Fruit fly (Drosophila melanogaster): Measurements from ENCODE around the gene Spag1.

Spag1 gene

dm6 chr3R:26954020-26954672 lies 6.5 kb downstream of the Spag1 start (continued):
- TF ChIP-seq Nf-YA (GFP tag; IDR thresholded peaks at IDR 0.05) (peak; percentile 79), CG12155 (GFP tag; optimal IDR thresholded peaks at IDR 0.05) (peak; percentile 49), bowl (GFP tag; IDR thresholded peaks at IDR 0.05) (0 out of 2 replicates have a peak, but pooled peaks have one; percentile 49), CG5953 (GFP tag; IDR thresholded peaks at IDR 0.05) (peak; percentile 85), CG3726 (GFP tag; IDR thresholded peaks at IDR 0.05) (no peak), tgo (GFP tag; IDR thresholded peaks at IDR 0.05) (peak; percentile 87), CG9727 (GFP tag; optimal IDR thresholded peaks at IDR 0.05) (peak; percentile 73), CG4854 (GFP tag; optimal IDR thresholded peaks at IDR 0.05) (no peak), CG13624 (GFP tag; optimal IDR thresholded peaks at IDR 0.05) (no peak), CG34422 (GFP tag; IDR thresholded peaks at IDR 0.05) (peak; percentile 86), Bgb (GFP tag; IDR thresholded peaks at IDR 0.05; ENCODE audit: partially characterized antibody) (no peak; the same call in 1 of the 2 replicates), CG17612 (GFP tag; IDR thresholded peaks at IDR 0.05) (no peak), Meics (GFP tag; optimal IDR thresholded peaks at IDR 0.05) (peak; percentile 69), Chrac-16 (GFP tag; optimal IDR thresholded peaks at IDR 0.05) (peak; percentile 54), Neu2 (GFP tag; optimal IDR thresholded peaks at IDR 0.05; ENCODE audit: borderline replicate concordance) (no peak), fru (optimal IDR thresholded peaks at IDR 0.05) (no peak), Asciz (GFP tag; optimal IDR thresholded peaks at IDR 0.05) (peak; percentile 85), CG10209 (GFP tag; optimal IDR thresholded peaks at IDR 0.05) (peak; percentile 79), Oli (tag; optimal IDR thresholded peaks at IDR 0.05) (peak; percentile 74), hb (GFP tag; IDR thresholded peaks at IDR 0.05; ENCODE audit: partially characterized antibody) (no peak), Vsx1 (GFP tag; optimal IDR thresholded peaks at IDR 0.05) (peak; percentile 67), dpn (GFP tag; optimal IDR thresholded peaks at IDR 0.05) (peak in 1 of 2 experiments; percentile 74), Gsc (GFP tag; IDR thresholded peaks at IDR 0.05) (no peak), dati (GFP tag; IDR thresholded peaks at IDR 0.05) (0 out of 2 replicates have a peak, but pooled peaks have one; percentile 27), CG18262 (tag; optimal IDR thresholded peaks at IDR 0.05) (peak; percentile 85), Pdp1 (GFP tag; optimal IDR thresholded peaks at IDR 0.05) (peak in 1 of 2 experiments; percentile 71), CG3407 (GFP tag; optimal IDR thresholded peaks at IDR 0.05) (peak; percentile 64), Doc2 (GFP tag; IDR thresholded peaks at IDR 0.05) (no peak), kah (GFP tag; optimal IDR thresholded peaks at IDR 0.05) (peak; percentile 13), CG13296 (GFP tag; optimal IDR thresholded peaks at IDR 0.05) (peak; percentile 46), otp (GFP tag; IDR thresholded peaks at IDR 0.05) (peak; percentile 63; the same call in 1 of the 3 replicates), CG13123 (GFP tag; optimal IDR thresholded peaks at IDR 0.05) (peak; percentile 42), Rfx (GFP tag; IDR thresholded peaks at IDR 0.05) (peak; percentile 74), CG1647 (GFP tag; optimal IDR thresholded peaks at IDR 0.05) (peak; percentile 7), bigmax (GFP tag; optimal IDR thresholded peaks at IDR 0.05) (no peak), CG10654 (GFP tag; optimal IDR thresholded peaks at IDR 0.05) (peak; percentile 43), Aef1 (GFP tag; IDR thresholded peaks at IDR 0.05) (peak; percentile 87)

dm6 chr3R:26955527-26955926 lies 7.9 kb downstream of the Spag1 start:
- TF ChIP-seq CG6813 (GFP tag; optimal IDR thresholded peaks at IDR 0.05) (no peak), dm (GFP tag; optimal IDR thresholded peaks at IDR 0.05) (no peak), ftz-f1 (GFP tag; optimal IDR thresholded peaks at IDR 0.05) (peak; percentile 47), Dfd (GFP tag; optimal IDR thresholded peaks at IDR 0.05) (no peak), hb (GFP tag; IDR thresholded peaks at IDR 0.05; ENCODE audit: partially characterized antibody) (0 out of 3 replicates have a peak, but pooled peaks have one; percentile 25), Med (GFP tag) (peak; percentile 61), CG12236 (GFP tag; optimal IDR thresholded peaks at IDR 0.05) (no peak), onecut (GFP tag; IDR thresholded peaks at IDR 0.05) (peak; percentile 38; the same call in 1 of the 2 replicates), run (tag; optimal IDR thresholded peaks at IDR 0.05) (no peak), Elba2 (GFP tag; optimal IDR thresholded peaks at IDR 0.05) (no peak), zfh1 (GFP tag; IDR thresholded peaks at IDR 0.05) (no peak), gro (GFP tag; optimal IDR thresholded peaks at IDR 0.05) (no peak), Jarid2 (GFP tag; optimal IDR thresholded peaks at IDR 0.05) (no peak), CG18619 (GFP tag; optimal IDR thresholded peaks at IDR 0.05) (no peak), CoRest (tag; optimal IDR thresholded peaks at IDR 0.05) (no peak), chn (GFP tag; optimal IDR thresholded peaks at IDR 0.05) (no peak)
